Worm (Caenorhabditis elegans): Measurements from ENCODE around the gene ucr-1.

DNA sequence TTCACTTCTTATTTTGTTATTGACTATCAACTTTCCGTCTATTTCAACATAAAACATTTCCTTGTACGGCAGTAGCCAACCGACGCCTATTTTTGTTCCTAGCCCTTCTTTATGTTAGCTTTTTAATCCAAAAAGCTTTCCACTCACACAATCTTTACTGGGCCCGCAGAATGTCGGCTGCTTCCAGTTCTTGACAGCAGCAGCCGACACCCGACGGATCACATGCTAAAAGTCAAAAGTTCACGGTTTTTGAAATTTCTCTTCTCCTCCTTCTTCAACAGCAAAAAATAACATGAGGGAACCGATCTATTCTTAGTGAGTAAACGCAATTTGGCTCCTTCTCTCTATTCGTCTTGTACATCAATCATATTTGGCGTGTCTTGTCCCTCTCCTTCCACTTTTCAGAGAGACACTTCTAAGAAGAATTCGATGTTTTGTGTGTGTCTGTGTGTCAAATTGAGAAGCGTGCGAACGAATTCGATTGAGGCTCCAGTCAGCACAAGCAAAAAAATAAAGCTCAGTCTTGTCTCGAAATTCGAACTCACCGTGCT is 40.6 kb downstream of the ucr-1 start:
- no peak for TF ChIP-seq ceh-82 (tag; optimal IDR thresholded peaks at IDR 0.05)
- no peak for TF ChIP-seq ama-1 (optimal IDR thresholded peaks at IDR 0.05)
- TF ChIP-seq nhr-25 (tag; optimal IDR thresholded peaks at IDR 0.05): no peak
- no peak for TF ChIP-seq R02D3.7 (tag; optimal IDR thresholded peaks at IDR 0.05)
- TF ChIP-seq snpc-4 (tag; optimal IDR thresholded peaks at IDR 0.05): peak; percentile 91
- TF ChIP-seq lin-13 (GFP tag; optimal IDR thresholded peaks at IDR 0.05): peak; percentile 38
- no peak for TF ChIP-seq nhr-23 (tag; optimal IDR thresholded peaks at IDR 0.05)
- TF ChIP-seq blmp-1 (tag; optimal IDR thresholded peaks at IDR 0.05; ENCODE audit: insufficient read depth): no peak
- TF ChIP-seq lin-39 (tag; optimal IDR thresholded peaks at IDR 0.05): no peak
- no peak for TF ChIP-seq lin-11 (tag; optimal IDR thresholded peaks at IDR 0.05)
- TF ChIP-seq mdl-1 (tag; optimal IDR thresholded peaks at IDR 0.05): peak in 1 of 2 experiments; percentile 12

All from whole organism, L2 larva.